Worm (Caenorhabditis elegans): ENCODE results near the gene epg-5.
A peak's percentile ranks its signal among the peaks of the same experiment; 100 is the strongest.

Gene epg-5

DNA sequence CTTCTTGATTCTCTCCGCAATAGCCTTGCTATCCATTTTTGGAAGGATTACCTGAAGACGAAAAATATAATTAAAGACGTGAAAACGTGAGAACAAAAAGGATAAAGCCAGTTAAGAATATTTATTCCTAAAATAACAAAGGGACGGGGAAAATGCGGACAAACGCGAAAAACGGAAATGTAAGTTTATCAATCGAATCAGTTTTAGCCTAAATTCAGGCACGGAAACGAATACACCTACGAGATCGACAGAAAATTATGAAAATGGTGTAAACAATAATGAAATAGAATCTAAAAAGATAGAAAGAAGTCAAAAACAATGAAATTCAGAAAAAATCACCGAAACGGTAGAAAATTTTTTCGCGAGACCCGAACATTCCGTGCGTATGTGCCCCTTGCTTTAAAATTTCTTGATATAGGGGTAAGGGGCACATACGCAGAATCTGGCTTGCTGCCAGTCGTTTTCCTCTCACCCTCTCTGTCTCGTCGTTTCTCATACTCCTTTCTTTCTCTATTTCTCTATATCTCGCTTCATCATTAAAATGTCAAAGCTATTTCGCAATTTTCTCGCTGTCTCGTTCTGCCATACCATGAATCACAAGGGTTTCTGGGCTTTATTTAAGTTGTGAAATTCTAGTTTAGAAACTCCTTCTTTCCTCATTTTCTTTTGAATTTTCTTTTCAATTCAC is 20.4 kb downstream of the epg-5 start, which contains the start of gene icd-1 (continued):
- peak; percentile 71 for TF ChIP-seq zag-1 (tag; optimal IDR thresholded peaks at IDR 0.05)
- TF ChIP-seq snpc-4 (tag; optimal IDR thresholded peaks at IDR 0.05) = peak; percentile 91
- TF ChIP-seq nhr-25 (tag; optimal IDR thresholded peaks at IDR 0.05) = peak; percentile 94
- peak; percentile 68 for TF ChIP-seq skn-1 (tag; optimal IDR thresholded peaks at IDR 0.05)
- TF ChIP-seq elt-2 (tag; optimal IDR thresholded peaks at IDR 0.05) = peak; percentile 84
- peak; percentile 85 for TF ChIP-seq lin-39 (tag; optimal IDR thresholded peaks at IDR 0.05)
- no peak for TF ChIP-seq nhr-67 (tag; optimal IDR thresholded peaks at IDR 0.05)
- peak; percentile 91 for TF ChIP-seq lin-15B (tag; optimal IDR thresholded peaks at IDR 0.05)
- TF ChIP-seq ztf-4 (tag; optimal IDR thresholded peaks at IDR 0.05) = peak; percentile 83
- peak; percentile 26 for TF ChIP-seq ceh-16 (tag; optimal IDR thresholded peaks at IDR 0.05)
- peak; percentile 91 for TF ChIP-seq tbx-2 (tag; optimal IDR thresholded peaks at IDR 0.05)
- TF ChIP-seq nhr-76 (tag; optimal IDR thresholded peaks at IDR 0.05) = peak; percentile 11

DNA sequence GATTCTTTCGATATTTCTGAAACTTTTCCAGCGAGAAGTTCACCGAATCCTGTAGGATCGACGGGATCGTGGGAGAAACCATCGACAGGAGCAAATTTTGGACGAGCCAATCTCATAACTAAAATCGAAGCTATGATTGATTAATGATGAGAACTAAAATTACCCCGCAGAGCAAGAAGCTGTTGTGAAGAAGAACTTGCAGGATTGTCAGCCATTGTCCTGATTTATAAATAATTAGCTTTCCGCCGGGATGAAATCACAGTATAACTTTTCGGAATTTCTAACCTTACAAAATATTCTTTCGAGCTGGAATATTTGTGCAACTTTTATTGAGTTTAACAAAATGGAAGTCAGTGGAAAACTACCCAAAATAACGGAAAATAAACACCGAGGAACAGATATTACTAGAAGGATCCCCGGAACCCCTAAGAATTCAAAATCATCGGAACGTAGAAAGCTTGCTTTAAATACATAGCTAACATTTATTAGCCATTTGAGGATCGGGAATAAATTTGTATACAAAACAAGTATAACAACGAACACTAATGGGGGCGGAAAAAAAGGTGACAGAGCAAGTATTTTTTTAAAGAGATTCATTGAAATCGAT is 21.8 kb downstream of the epg-5 start, which contains the start of gene C56C10.7:
Gene C56C10.7, minus strand, starts transcription at position 312 of the 607 bp plus-strand sequence.
- TF ChIP-seq elt-2 (tag; optimal IDR thresholded peaks at IDR 0.05) (peak; percentile 16), nhr-77 (tag; optimal IDR thresholded peaks at IDR 0.05) (peak; percentile 58), unc-62 (GFP tag; optimal IDR thresholded peaks at IDR 0.05) (no peak), nhr-25 (tag; optimal IDR thresholded peaks at IDR 0.05) (peak; percentile 26), ceh-9 (tag; optimal IDR thresholded peaks at IDR 0.05) (no peak), lin-39 (tag; optimal IDR thresholded peaks at IDR 0.05) (no peak)

DNA sequence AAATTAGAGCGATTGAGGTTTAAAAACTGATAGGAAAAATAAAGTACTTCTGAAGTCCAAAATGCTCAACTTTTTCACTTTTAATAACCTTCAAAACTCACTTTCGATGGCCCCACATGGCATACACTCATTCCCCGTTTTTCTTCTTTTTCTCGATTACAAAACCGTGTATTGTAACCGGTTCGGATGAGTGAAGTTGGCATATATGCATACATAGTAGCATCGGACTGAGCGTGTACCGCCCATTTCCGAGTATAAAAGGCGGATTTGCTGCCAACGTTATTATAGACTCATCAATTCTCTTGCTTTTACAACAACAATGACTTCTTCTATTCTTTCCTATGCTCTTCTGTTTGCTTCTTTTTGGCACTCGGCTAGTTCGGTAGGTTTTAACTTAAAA is 26.4 kb downstream of the epg-5 start, which contains the start of gene C56C10.4:
Gene C56C10.4, plus strand, starts transcription at position 301 of the 400 bp plus-strand sequence.
- TF ChIP-seq nhr-77 (tag; optimal IDR thresholded peaks at IDR 0.05) (no peak), ceh-28 (tag; optimal IDR thresholded peaks at IDR 0.05) (no peak), mdl-1 (tag; optimal IDR thresholded peaks at IDR 0.05) (no peak), lin-39 (tag; optimal IDR thresholded peaks at IDR 0.05) (no peak)

DNA sequence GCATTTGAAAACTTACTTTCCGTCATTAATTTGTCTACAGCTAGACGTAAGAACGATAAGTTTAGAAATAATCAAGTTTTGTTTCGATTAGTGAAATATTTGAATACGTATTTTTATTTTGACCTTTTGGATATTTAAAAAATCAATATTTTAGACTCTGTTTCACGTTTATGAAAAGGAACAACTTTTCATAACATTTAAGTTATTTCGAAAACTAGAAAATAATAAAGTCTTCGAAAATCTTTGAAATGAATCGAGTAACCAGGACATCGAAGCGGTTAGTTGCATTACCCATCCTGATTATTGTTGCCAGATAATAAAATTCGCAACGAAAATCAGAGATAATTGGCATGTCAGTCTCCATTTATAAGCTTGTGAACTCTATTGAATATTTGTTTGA is 27.9 kb downstream of the epg-5 start, which contains the start of gene C56C10.6:
Gene C56C10.6, minus strand, starts transcription at position 101 of the 400 bp plus-strand sequence.
- TF ChIP-seq pqm-1 (tag; optimal IDR thresholded peaks at IDR 0.05) (no peak), skn-1 (tag; optimal IDR thresholded peaks at IDR 0.05) (no peak), nhr-28 (tag; optimal IDR thresholded peaks at IDR 0.05) (no peak), nhr-76 (tag; optimal IDR thresholded peaks at IDR 0.05) (no peak), eor-1 (tag; optimal IDR thresholded peaks at IDR 0.05) (no peak), aly-2 (tag; optimal IDR thresholded peaks at IDR 0.05) (no peak), fos-1 (tag; optimal IDR thresholded peaks at IDR 0.05) (no peak), nhr-43 (tag; optimal IDR thresholded peaks at IDR 0.05; ENCODE audit: poor library complexity, severe bottlenecking) (no peak), elt-3 (tag; optimal IDR thresholded peaks at IDR 0.05) (no peak), ama-1 (optimal IDR thresholded peaks at IDR 0.05) (no peak), R02D3.7 (tag; optimal IDR thresholded peaks at IDR 0.05) (no peak), lsy-12 (tag; optimal IDR thresholded peaks at IDR 0.05) (no peak), sea-2 (GFP tag; optimal IDR thresholded peaks at IDR 0.05) (no peak), nfya-1 (tag; optimal IDR thresholded peaks at IDR 0.05; ENCODE audit: insufficient read depth) (no peak), nhr-237 (tag; optimal IDR thresholded peaks at IDR 0.05) (no peak), daf-12 (tag; optimal IDR thresholded peaks at IDR 0.05) (no peak)

DNA sequence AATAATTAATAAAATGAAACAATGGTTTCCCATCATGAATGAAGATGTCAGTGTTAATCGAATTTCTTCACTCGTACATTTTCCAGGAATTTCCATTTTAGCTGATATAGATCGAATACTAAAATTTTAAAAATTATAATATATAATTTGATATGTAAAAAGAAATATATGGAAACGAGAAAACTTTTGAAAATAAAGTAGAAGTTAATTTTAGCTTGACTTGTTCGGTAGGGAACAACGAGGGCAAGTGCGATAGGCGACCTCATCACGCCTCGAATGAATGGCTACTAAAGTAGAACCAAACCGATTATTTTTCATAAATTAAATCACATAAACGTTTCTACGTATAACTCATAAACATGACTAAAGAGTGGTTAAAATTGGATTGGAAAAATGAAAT is 30.8 kb downstream of the epg-5 start, which contains the start of gene sra-31:
Gene sra-31, minus strand, starts transcription at position 101 of the 400 bp plus-strand sequence.
- TF ChIP-seq R02D3.7 (tag; optimal IDR thresholded peaks at IDR 0.05) (no peak), jun-1 (tag; optimal IDR thresholded peaks at IDR 0.05) (no peak), nhr-11 (tag; optimal IDR thresholded peaks at IDR 0.05) (no peak), nhr-28 (tag; optimal IDR thresholded peaks at IDR 0.05) (no peak), ztf-11 (tag; optimal IDR thresholded peaks at IDR 0.05) (no peak), fkh-2 (tag; optimal IDR thresholded peaks at IDR 0.05) (no peak), fkh-10 (GFP tag; optimal IDR thresholded peaks at IDR 0.05) (no peak), lin-39 (tag; optimal IDR thresholded peaks at IDR 0.05) (no peak), mdl-1 (tag; optimal IDR thresholded peaks at IDR 0.05) (no peak), pha-4 (tag; optimal IDR thresholded peaks at IDR 0.05) (no peak), egl-5 (tag; optimal IDR thresholded peaks at IDR 0.05) (no peak), daf-12 (tag; optimal IDR thresholded peaks at IDR 0.05) (no peak), nhr-77 (tag; optimal IDR thresholded peaks at IDR 0.05) (no peak), nhr-67 (tag; optimal IDR thresholded peaks at IDR 0.05) (no peak), ceh-16 (tag; optimal IDR thresholded peaks at IDR 0.05) (no peak), lin-15B (tag; optimal IDR thresholded peaks at IDR 0.05) (no peak)
